Worm (Caenorhabditis elegans): ENCODE results near the gene meg-1.
A peak's percentile ranks its signal among the peaks of the same experiment; 100 is the strongest.

Gene meg-1

ce11 chrX:13969257-13969968 lies 40.0 kb upstream of the meg-1 start (continued):
- peak; percentile 37 for TF ChIP-seq unc-130 (tag; optimal IDR thresholded peaks at IDR 0.05)
- TF ChIP-seq nhr-76 (tag; optimal IDR thresholded peaks at IDR 0.05) = no peak
- no peak for TF ChIP-seq tlp-1 (tag; optimal IDR thresholded peaks at IDR 0.05)
- no peak for TF ChIP-seq F16B12.6 (tag; optimal IDR thresholded peaks at IDR 0.05)
- no peak for TF ChIP-seq nhr-12 (tag; optimal IDR thresholded peaks at IDR 0.05)
- TF ChIP-seq ceh-90 (tag; optimal IDR thresholded peaks at IDR 0.05) = no peak
- TF ChIP-seq efl-1 (optimal IDR thresholded peaks at IDR 0.05) = peak; percentile 44 to 61
- peak in 1 of 2 experiments; percentile 86 for TF ChIP-seq efl-1 (GFP tag; optimal IDR thresholded peaks at IDR 0.05 in 1 of 2)
- TF ChIP-seq snpc-4 (tag; optimal IDR thresholded peaks at IDR 0.05) = peak; percentile 21
- peak; percentile 81 for TF ChIP-seq rnt-1 (tag; optimal IDR thresholded peaks at IDR 0.05)
- TF ChIP-seq jun-1 (tag; optimal IDR thresholded peaks at IDR 0.05) = peak; percentile 46
- no peak for TF ChIP-seq ceh-8 (GFP tag; optimal IDR thresholded peaks at IDR 0.05)
- peak; percentile 30 to 50 (median 49) for TF ChIP-seq ceh-82 (tag; optimal IDR thresholded peaks at IDR 0.05)
- peak; percentile 23 for TF ChIP-seq hpl-2 (GFP tag; optimal IDR thresholded peaks at IDR 0.05)
- peak; percentile 18 for TF ChIP-seq sup-37 (GFP tag; optimal IDR thresholded peaks at IDR 0.05)

ce11 chrX:13968292-13968691 lies 38.9 kb upstream of the meg-1 start, which contains the start of gene pqn-39:
pqn-39 (minus strand) TSS chrX:13968676.
- TF ChIP-seq lin-35 (GFP tag; optimal IDR thresholded peaks at IDR 0.05) (no peak), ceh-88 (GFP tag; IDR thresholded peaks at IDR 0.05) (no peak), nhr-85 (tag) (peak; percentile 61), pag-3 (tag; optimal IDR thresholded peaks at IDR 0.05; ENCODE audit: borderline replicate concordance, insufficient read depth) (no peak)

ce11 chrX:13963203-13963602 lies 33.8 kb upstream of the meg-1 start, which contains the start of gene F48F7.3:
F48F7.3 (plus strand) TSS chrX:13963503.
- TF ChIP-seq ceh-88 (GFP tag; IDR thresholded peaks at IDR 0.05) (no peak), ceh-63 (GFP tag; optimal IDR thresholded peaks at IDR 0.05) (no peak), egl-27 (tag; optimal IDR thresholded peaks at IDR 0.05) (no peak), rnt-1 (tag; optimal IDR thresholded peaks at IDR 0.05) (no peak), F16B12.6 (tag; optimal IDR thresholded peaks at IDR 0.05) (no peak), unc-130 (tag; optimal IDR thresholded peaks at IDR 0.05) (no peak), mab-9 (GFP tag; IDR thresholded peaks at IDR 0.05) (no peak), ztf-11 (tag; optimal IDR thresholded peaks at IDR 0.05) (no peak), nhr-20 (tag; optimal IDR thresholded peaks at IDR 0.05) (no peak), aha-1 (tag; optimal IDR thresholded peaks at IDR 0.05) (no peak), ztf-4 (tag; optimal IDR thresholded peaks at IDR 0.05) (no peak), lsy-2 (tag; optimal IDR thresholded peaks at IDR 0.05) (no peak), C04F5.9 (tag; optimal IDR thresholded peaks at IDR 0.05) (no peak), hlh-17 (GFP tag; optimal IDR thresholded peaks at IDR 0.05; ENCODE audit: borderline replicate concordance) (no peak), swsn-7 (tag; optimal IDR thresholded peaks at IDR 0.05) (no peak)

ce11 chrX:13959849-13960248 lies 30.4 kb upstream of the meg-1 start, which contains the start of gene syx-2:
syx-2 (plus strand) TSS chrX:13960149.
- TF ChIP-seq efl-3 (GFP tag; optimal IDR thresholded peaks at IDR 0.05) (no peak), skn-1 (tag; optimal IDR thresholded peaks at IDR 0.05) (no peak), unc-86 (tag; optimal IDR thresholded peaks at IDR 0.05) (no peak), nhr-85 (tag) (peak; percentile 4)

ce11 chrX:13959383-13959782 lies 29.9 kb upstream of the meg-1 start:
- TF ChIP-seq snpc-4 (tag; optimal IDR thresholded peaks at IDR 0.05) = no peak
- TF ChIP-seq lin-35 (GFP tag; optimal IDR thresholded peaks at IDR 0.05) = peak in 1 of 2 experiments; percentile 5
- TF ChIP-seq elt-2 (tag; optimal IDR thresholded peaks at IDR 0.05) = peak; percentile 31
